Fruit fly (Drosophila melanogaster) S2 (cell line): ENCODE data around the gene CG3513.

Source experiments
- CG8478 ChIP-seq: fragments of >200 bp; optimal IDR thresholded peaks from 2 replicates; lab custom pipeline; 2018
- CTCF ChIP-seq, 2 experiments: fragments of >200 bp; optimal IDR thresholded peaks; 2 replicates each; lab custom pipeline; 2018

dm6 chr2L:3719414-3719959 is 26.5 kb upstream of the CG3513 start:
- TF ChIP-seq CG8478 (lab: Kevin White, UChicago) (no peak), CTCF (optimal IDR thresholded peaks at IDR 0.05; lab: Kevin White, UChicago) (no peak)
